Fruit fly (Drosophila melanogaster): ENCODE measurements around the gene CG4935.

Gene CG4935

dm6 chr2L:16285692-16286359 lies 23.9 kb downstream of the CG4935 start (continued):
- TF ChIP-seq rib (GFP tag; IDR thresholded peaks at IDR 0.05) (no peak), CG7271 (tag; optimal IDR thresholded peaks at IDR 0.05) (no peak), CG33213 (GFP tag; optimal IDR thresholded peaks at IDR 0.05) (peak; percentile 82), lab (GFP tag; optimal IDR thresholded peaks at IDR 0.05) (peak; percentile 91), CG31388 (GFP tag; optimal IDR thresholded peaks at IDR 0.05) (peak; percentile 55), CG9215 (GFP tag; IDR thresholded peaks at IDR 0.05) (no peak), YL-1 (GFP tag; optimal IDR thresholded peaks at IDR 0.05) (no peak), grau (tag; optimal IDR thresholded peaks at IDR 0.05) (peak; percentile 90), NfI (GFP tag; optimal IDR thresholded peaks at IDR 0.05) (peak; percentile 88), amos (GFP tag; IDR thresholded peaks at IDR 0.05; ENCODE audit: partially characterized antibody) (no peak), Nf-YA (GFP tag; IDR thresholded peaks at IDR 0.05) (no peak), CG6813 (GFP tag; optimal IDR thresholded peaks at IDR 0.05) (peak; percentile 80), CG18476 (GFP tag; optimal IDR thresholded peaks at IDR 0.05) (peak; percentile 84), CG13775 (GFP tag; optimal IDR thresholded peaks at IDR 0.05) (peak; percentile 78), lov (optimal IDR thresholded peaks at IDR 0.05) (no peak), lov (GFP tag; IDR thresholded peaks at IDR 0.05) (no peak), ash1 (GFP tag; optimal IDR thresholded peaks at IDR 0.05) (peak; percentile 21), CG3065 (GFP tag; optimal IDR thresholded peaks at IDR 0.05) (peak; percentile 76), fd64A (GFP tag; optimal IDR thresholded peaks at IDR 0.05) (peak; percentile 62), schlank (tag; optimal IDR thresholded peaks at IDR 0.05) (peak; percentile 80), CG8944 (GFP tag; optimal IDR thresholded peaks at IDR 0.05) (peak; percentile 84), CG10543 (GFP tag; optimal IDR thresholded peaks at IDR 0.05) (peak; percentile 24), trem (tag; optimal IDR thresholded peaks at IDR 0.05) (peak; percentile 78), ac (GFP tag; optimal IDR thresholded peaks at IDR 0.05) (peak; percentile 5), CG11560 (tag; IDR thresholded peaks at IDR 0.05) (no peak), CG1832 (GFP tag; optimal IDR thresholded peaks at IDR 0.05) (peak; percentile 66), CG12391 (tag; optimal IDR thresholded peaks at IDR 0.05) (peak; percentile 90), CG8924 (tag; optimal IDR thresholded peaks at IDR 0.05) (peak; percentile 84), mirr (GFP tag; optimal IDR thresholded peaks at IDR 0.05) (peak; percentile 48), Meics (GFP tag; optimal IDR thresholded peaks at IDR 0.05) (peak; percentile 84), CG30431 (GFP tag; optimal IDR thresholded peaks at IDR 0.05) (peak; percentile 87), Atf-2 (GFP tag; optimal IDR thresholded peaks at IDR 0.05) (peak; percentile 81), Bteb2 (GFP tag; optimal IDR thresholded peaks at IDR 0.05) (peak; percentile 71), hb (GFP tag; IDR thresholded peaks at IDR 0.05; ENCODE audit: partially characterized antibody) (no peak), CG17328 (GFP tag; IDR thresholded peaks at IDR 0.05) (no peak), toy (GFP tag; IDR thresholded peaks at IDR 0.05) (no peak), ssp (GFP tag; IDR thresholded peaks at IDR 0.05) (no peak), CG8290 (GFP tag; optimal IDR thresholded peaks at IDR 0.05) (peak; percentile 32), CG8290 (tag; optimal IDR thresholded peaks at IDR 0.05) (peak in 1 of 2 experiments; percentile 93), CG4854 (GFP tag; optimal IDR thresholded peaks at IDR 0.05) (peak; percentile 82), Xrp1 (GFP tag; IDR thresholded peaks at IDR 0.05) (no peak), ro (GFP tag; IDR thresholded peaks at IDR 0.05) (no peak), chif (GFP tag; optimal IDR thresholded peaks at IDR 0.05) (peak; percentile 84 to 92), ATbp (GFP tag; optimal IDR thresholded peaks at IDR 0.05) (peak; percentile 83), CG6683 (GFP tag; optimal IDR thresholded peaks at IDR 0.05) (peak; percentile 33), ewg (GFP tag; optimal IDR thresholded peaks at IDR 0.05) (peak; percentile 73), CG7987 (GFP tag; optimal IDR thresholded peaks at IDR 0.05) (peak; percentile 77), Bdp1 (GFP tag; optimal IDR thresholded peaks at IDR 0.05) (peak; percentile 76), Nf-YC (tag; optimal IDR thresholded peaks at IDR 0.05) (no peak), CG9609 (GFP tag; optimal IDR thresholded peaks at IDR 0.05) (peak; percentile 91)
